Worm (Caenorhabditis elegans) whole organism, late embryonic: ENCODE results near the gene K11H12.8.

ENCODE experiments used
- C38D4.7 ChIP-seq: fragments of 200-800 bp; sonication (Bioruptor generic); optimal IDR thresholded peaks from 2 replicates; lab custom pipeline; 2018; ENCODE audit warnings: mild to moderate bottlenecking, missing genetic modification characterization, moderate library complexity, missing compliant biosample characterization
- F13H6.1 ChIP-seq: sonication (generic microtip); optimal IDR thresholded peaks from 2 replicates; lab custom pipeline; 2016; ENCODE audit warnings: missing genetic modification characterization, missing compliant biosample characterization
- K02D7.2 ChIP-seq: sonication (generic microtip); optimal IDR thresholded peaks from 2 replicates; lab custom pipeline; 2017; ENCODE audit warnings: mild to moderate bottlenecking, missing genetic modification characterization, missing compliant biosample characterization
- K09A11.1 ChIP-seq: sonication (generic microtip); optimal IDR thresholded peaks from 2 replicates; lab custom pipeline; 2017; ENCODE audit warnings: antibody characterized with exemption, mild to moderate bottlenecking, missing genetic modification characterization, missing compliant biosample characterization; ENCODE audit not compliant: insufficient read depth
- T23F11.4 ChIP-seq: fragments of 200-800 bp; sonication (Bioruptor generic); optimal IDR thresholded peaks from 2 replicates; lab custom pipeline; 2018; ENCODE audit warnings: mild to moderate bottlenecking, missing genetic modification characterization, missing compliant biosample characterization
- Y22D7AL.16 ChIP-seq: sonication (generic microtip); optimal IDR thresholded peaks from 2 replicates; lab custom pipeline; 2016; ENCODE audit warnings: missing genetic modification characterization, missing compliant biosample characterization
- ahr-1 ChIP-seq: sonication (generic microtip); optimal IDR thresholded peaks from 2 replicates; lab custom pipeline; 2016; ENCODE audit warnings: missing genetic modification characterization, missing compliant biosample characterization
- ama-1 ChIP-seq: fragments of 150-350 bp; optimal IDR thresholded peaks from 2 replicates; lab custom pipeline; 2014
- ceh-14 ChIP-seq: sonication (generic microtip); optimal IDR thresholded peaks from 2 replicates; lab custom pipeline; 2016; ENCODE audit warnings: missing genotype, missing genetic modification characterization, missing compliant biosample characterization
- ceh-19 ChIP-seq: fragments of 200-800 bp; sonication (Bioruptor generic); optimal IDR thresholded peaks from 2 replicates; lab custom pipeline; 2018; ENCODE audit warnings: mild to moderate bottlenecking, missing genetic modification characterization, missing compliant biosample characterization
- ceh-22 ChIP-seq: sonication (generic microtip); optimal IDR thresholded peaks from 2 replicates; lab custom pipeline; 2017; ENCODE audit warnings: missing biosample characterization, missing genetic modification characterization
- ceh-34 ChIP-seq: sonication (generic microtip); optimal IDR thresholded peaks from 2 replicates; lab custom pipeline; 2016; ENCODE audit warnings: mild to moderate bottlenecking, missing genetic modification characterization, missing compliant biosample characterization
- ceh-45 ChIP-seq: fragments of 200-800 bp; sonication (Bioruptor generic); IDR thresholded peaks from 2 replicates; pipeline ENCODE4 v1.3.6; 2022; ENCODE audit warnings: missing genetic modification reagents, missing genetic modification characterization, missing compliant biosample characterization
- ceh-6 ChIP-seq: fragments of 200-800 bp; sonication (Bioruptor generic); optimal IDR thresholded peaks from 2 replicates; lab custom pipeline; 2018; ENCODE audit warnings: mild to moderate bottlenecking, missing genetic modification characterization, missing compliant biosample characterization
- che-1 ChIP-seq: sonication (generic microtip); optimal IDR thresholded peaks from 2 replicates; lab custom pipeline; 2016; ENCODE audit warnings: mild to moderate bottlenecking, missing genetic modification characterization, missing compliant biosample characterization
- dve-1 ChIP-seq: sonication (generic microtip); optimal IDR thresholded peaks from 2 replicates; lab custom pipeline; 2017; ENCODE audit warnings: antibody characterized with exemption, mild to moderate bottlenecking, missing genetic modification characterization, missing compliant biosample characterization
- elt-4 ChIP-seq: sonication (generic microtip); optimal IDR thresholded peaks from 2 replicates; lab custom pipeline; 2016; ENCODE audit warnings: missing genetic modification characterization, missing compliant biosample characterization
- eyg-1 ChIP-seq: sonication (generic microtip); optimal IDR thresholded peaks from 2 replicates; lab custom pipeline; 2016; ENCODE audit warnings: missing genotype, missing genetic modification characterization, missing compliant biosample characterization
- fax-1 ChIP-seq: sonication (generic microtip); optimal IDR thresholded peaks from 2 replicates; lab custom pipeline; 2016; ENCODE audit warnings: missing genotype, missing genetic modification characterization, missing compliant biosample characterization
- fkh-10 ChIP-seq: fragments of 150-350 bp; optimal IDR thresholded peaks from 2 replicates; lab custom pipeline; 2014; ENCODE audit warnings: missing biosample characterization, missing genetic modification reagents, missing genetic modification characterization
- fkh-6 ChIP-seq: sonication (generic microtip); optimal IDR thresholded peaks from 2 replicates; lab custom pipeline; 2016; ENCODE audit warnings: missing genetic modification characterization, missing compliant biosample characterization
- gmeb-2 ChIP-seq: sonication (generic microtip); optimal IDR thresholded peaks from 2 replicates; lab custom pipeline; 2016; ENCODE audit warnings: missing genetic modification characterization, inconsistent platforms, missing compliant biosample characterization
- hlh-13 ChIP-seq: fragments of 200-800 bp; sonication (Bioruptor generic); optimal IDR thresholded peaks from 2 replicates; lab custom pipeline; 2018; ENCODE audit warnings: mild to moderate bottlenecking, missing genetic modification characterization, missing compliant biosample characterization
- hlh-30 ChIP-seq: sonication (generic microtip); optimal IDR thresholded peaks from 2 replicates; lab custom pipeline; 2017; ENCODE audit warnings: antibody characterized with exemption, missing genetic modification characterization, missing compliant biosample characterization; ENCODE audit not compliant: insufficient read depth
- hlh-8 ChIP-seq: sonication (generic microtip); optimal IDR thresholded peaks from 2 replicates; lab custom pipeline; 2016; ENCODE audit warnings: missing genotype, missing genetic modification characterization, missing compliant biosample characterization
- lin-11 ChIP-seq: fragments of 200-800 bp; sonication (Bioruptor generic); optimal IDR thresholded peaks from 2 replicates; lab custom pipeline; 2018; ENCODE audit warnings: mild to moderate bottlenecking, missing genetic modification characterization, missing compliant biosample characterization
- madf-2 ChIP-seq: sonication (generic microtip); optimal IDR thresholded peaks from 2 replicates; lab custom pipeline; 2017; ENCODE audit warnings: missing genetic modification characterization, missing compliant biosample characterization
- mec-3 ChIP-seq: sonication (generic microtip); optimal IDR thresholded peaks from 2 replicates; lab custom pipeline; 2016; ENCODE audit warnings: borderline replicate concordance, missing genetic modification characterization, missing compliant biosample characterization
- nhr-11 ChIP-seq: fragments of 150-350 bp; optimal IDR thresholded peaks from 2 replicates; lab custom pipeline; 2014; ENCODE audit warnings: missing biosample characterization, missing genetic modification characterization
- npax-4 ChIP-seq: sonication (generic microtip); optimal IDR thresholded peaks from 2 replicates; lab custom pipeline; 2016; ENCODE audit warnings: missing genetic modification characterization, missing compliant biosample characterization
- odd-2 ChIP-seq: sonication (generic microtip); optimal IDR thresholded peaks from 2 replicates; lab custom pipeline; 2017; ENCODE audit warnings: antibody characterized with exemption, mild to moderate bottlenecking, missing genetic modification characterization, missing compliant biosample characterization
- pag-3 ChIP-seq: sonication (generic microtip); optimal IDR thresholded peaks from 2 replicates; lab custom pipeline; 2016; ENCODE audit warnings: missing compliant biosample characterization, missing genetic modification characterization, borderline replicate concordance
- pat-9 ChIP-seq: fragments of 200-800 bp; sonication (Bioruptor generic); optimal IDR thresholded peaks from 2 replicates; lab custom pipeline; 2018; ENCODE audit warnings: mild to moderate bottlenecking, missing genetic modification characterization, moderate library complexity, missing compliant biosample characterization
- pha-2 ChIP-seq: sonication (generic microtip); optimal IDR thresholded peaks from 2 replicates; lab custom pipeline; 2017; ENCODE audit warnings: mild to moderate bottlenecking, missing genetic modification characterization, missing compliant biosample characterization
- pqm-1 ChIP-seq: sonication (generic microtip); optimal IDR thresholded peaks from 2 replicates; lab custom pipeline; 2016; ENCODE audit warnings: missing genetic modification characterization, missing compliant biosample characterization
- pros-1 ChIP-seq: fragments of 150-350 bp; optimal IDR thresholded peaks from 2 replicates; lab custom pipeline; 2014; ENCODE audit warnings: missing biosample characterization, missing genetic modification reagents, missing genetic modification characterization
- ref-2 ChIP-seq: sonication (generic microtip); optimal IDR thresholded peaks from 2 replicates; lab custom pipeline; 2016; ENCODE audit warnings: missing genetic modification characterization, missing compliant biosample characterization
- rnt-1 ChIP-seq: sonication (generic microtip); optimal IDR thresholded peaks from 2 replicates; lab custom pipeline; 2016; ENCODE audit warnings: missing genetic modification characterization, missing compliant biosample characterization
- sdc-2 ChIP-seq: sonication (generic microtip); optimal IDR thresholded peaks from 2 replicates; lab custom pipeline; 2016; ENCODE audit warnings: missing genotype, missing genetic modification characterization, missing compliant biosample characterization
- sox-2 ChIP-seq: fragments of 200-800 bp; sonication (Bioruptor generic); IDR thresholded peaks from 2 replicates; pipeline ENCODE4 v1.3.6; 2022; ENCODE audit warnings: missing genetic modification reagents, missing genetic modification characterization, missing compliant biosample characterization
- syd-9 ChIP-seq: sonication (generic microtip); optimal IDR thresholded peaks from 2 replicates; lab custom pipeline; 2016; ENCODE audit warnings: mild to moderate bottlenecking, missing genetic modification characterization, moderate library complexity, missing compliant biosample characterization
- tbx-2 ChIP-seq: sonication (generic microtip); optimal IDR thresholded peaks from 2 replicates; lab custom pipeline; 2016; ENCODE audit warnings: missing genetic modification characterization, missing compliant biosample characterization
- ttx-3 ChIP-seq: sonication (generic microtip); optimal IDR thresholded peaks from 2 replicates; lab custom pipeline; 2016; ENCODE audit warnings: missing genetic modification reagents, missing genetic modification characterization, missing compliant biosample characterization
- unc-86 ChIP-seq: sonication (generic microtip); optimal IDR thresholded peaks from 2 replicates; lab custom pipeline; 2016; ENCODE audit warnings: missing genetic modification characterization, missing compliant biosample characterization
- zip-5 ChIP-seq: sonication (generic microtip); optimal IDR thresholded peaks from 2 replicates; lab custom pipeline; 2016; ENCODE audit warnings: missing genetic modification characterization, missing compliant biosample characterization
- ztf-16 ChIP-seq: sonication (generic microtip); optimal IDR thresholded peaks from 2 replicates; lab custom pipeline; 2017; ENCODE audit warnings: missing genetic modification characterization, missing compliant biosample characterization

K11H12.8 gene

ce11 chrIV:675471-676159 lies 20.4 kb downstream of the K11H12.8 start, which contains the start of the genes K11H12.4 and K11H12.10 (continued):
- TF ChIP-seq ceh-14 (no peak), ahr-1 (tag; lab: Kevin White, UChicago) (no peak), ceh-22 (tag; lab: Kevin White, UChicago) (no peak)

ce11 chrIV:676280-676679 lies 21.1 kb downstream of the K11H12.8 start, which contains the start of gene K11H12.5:
Gene K11H12.5 (plus strand): TSS chrIV:676580.
- TF ChIP-seq pqm-1 (no peak), mec-3 (no peak), ref-2 (tag; lab: Kevin White, UChicago) (no peak), ceh-19 (no peak), ceh-22 (tag; lab: Kevin White, UChicago) (no peak), syd-9 (no peak), unc-86 (tag; lab: Kevin White, UChicago) (no peak), ttx-3 (no peak), gmeb-2 (tag; lab: Kevin White, UChicago) (no peak), lin-11 (no peak), fkh-6 (tag; lab: Kevin White, UChicago) (no peak), F13H6.1 (no peak), ceh-6 (GFP tag; lab: Kevin White, UChicago) (no peak), C38D4.7 (GFP tag; lab: Kevin White, UChicago) (no peak), pha-2 (tag; lab: Kevin White, UChicago) (no peak), odd-2 (tag; lab: Kevin White, UChicago) (no peak), ceh-34 (tag; lab: Kevin White, UChicago) (no peak), T23F11.4 (GFP tag; lab: Kevin White, UChicago) (no peak), hlh-8 (tag; lab: Kevin White, UChicago) (no peak), Y22D7AL.16 (tag; lab: Kevin White, UChicago) (no peak)

- TF ChIP-seq che-1 (tag; lab: Kevin White, UChicago) (peak; percentile 72), pros-1 (no peak), sdc-2 (tag; lab: Kevin White, UChicago) (peak; percentile 60), ceh-6 (GFP tag; lab: Kevin White, UChicago) (peak; percentile 81), ceh-22 (tag; lab: Kevin White, UChicago) (no peak), dve-1 (tag; lab: Kevin White, UChicago) (peak; percentile 62), fax-1 (tag; lab: Kevin White, UChicago) (peak; percentile 63), zip-5 (tag; lab: Kevin White, UChicago) (peak; percentile 40), ceh-14 (peak; percentile 75), ceh-45 (peak; percentile 81), fkh-6 (tag; lab: Kevin White, UChicago) (peak; percentile 56), hlh-30 (peak; percentile 87), ama-1 (lab: Kevin White, UChicago) (no peak), ref-2 (tag; lab: Kevin White, UChicago) (peak; percentile 77), elt-4 (peak; percentile 25), ceh-34 (tag; lab: Kevin White, UChicago) (peak; percentile 63), tbx-2 (peak; percentile 66), ztf-16 (tag; lab: Kevin White, UChicago) (peak; percentile 76), fkh-10 (GFP tag; lab: Kevin White, UChicago) (no peak), sox-2 (no peak), pag-3 (tag; lab: Kevin White, UChicago) (peak; percentile 28), pat-9 (tag; lab: Kevin White, UChicago) (peak; percentile 68), K09A11.1 (tag; lab: Kevin White, UChicago) (peak; percentile 37), rnt-1 (tag; lab: Kevin White, UChicago) (peak; percentile 65), hlh-13 (GFP tag; lab: Kevin White, UChicago) (peak; percentile 50), odd-2 (tag; lab: Kevin White, UChicago) (no peak), nhr-11 (tag; lab: Kevin White, UChicago) (no peak), T23F11.4 (GFP tag; lab: Kevin White, UChicago) (peak; percentile 71), npax-4 (tag; lab: Kevin White, UChicago) (peak; percentile 23), madf-2 (peak; percentile 69), eyg-1 (tag; lab: Kevin White, UChicago) (peak; percentile 34), K02D7.2 (tag; lab: Kevin White, UChicago) (peak; percentile 33), hlh-8 (tag; lab: Kevin White, UChicago) (peak; percentile 25)
These were observed 27.6 kb downstream of the K11H12.8 start for ce11 chrIV:682726-683340.
